Worm (Caenorhabditis elegans) whole organism, mixed stage, embryonic: ENCODE data around the gene set-14.

Experiments
- blmp-1 ChIP-seq: fragments of 150-350 bp; optimal IDR thresholded peaks from 2 replicates; lab custom pipeline; 2014; ENCODE audit warnings: missing biosample characterization, missing genetic modification characterization
- ceh-39 ChIP-seq: fragments of 150-350 bp; optimal IDR thresholded peaks from 2 replicates; lab custom pipeline; 2014; ENCODE audit warnings: missing biosample characterization, missing genetic modification characterization
- ceh-43 ChIP-seq: fragments of 200-800 bp; sonication (Bioruptor generic); optimal IDR thresholded peaks from 2 replicates; lab custom pipeline; 2018; ENCODE audit warnings: mild to moderate bottlenecking, missing genetic modification characterization, moderate library complexity, missing compliant biosample characterization
- ceh-83 ChIP-seq: fragments of 200-800 bp; sonication (Bioruptor generic); optimal IDR thresholded peaks from 2 replicates; lab custom pipeline; 2018; ENCODE audit warnings: mild to moderate bottlenecking, missing genetic modification characterization, missing compliant biosample characterization
- ces-1 ChIP-seq: fragments of 150-350 bp; optimal IDR thresholded peaks from 2 replicates; lab custom pipeline; 2014; ENCODE audit warnings: missing biosample characterization, missing genetic modification reagents, missing genetic modification characterization
- elt-1 ChIP-seq: sonication (generic microtip); optimal IDR thresholded peaks from 2 replicates; lab custom pipeline; 2017; ENCODE audit warnings: missing genetic modification characterization, mild to moderate bottlenecking, missing compliant biosample characterization, antibody characterized with exemption, moderate library complexity, borderline replicate concordance; ENCODE audit not compliant: insufficient read depth
- elt-3 ChIP-seq: fragments of 150-350 bp; optimal IDR thresholded peaks from 2 replicates; lab custom pipeline; 2014; ENCODE audit warnings: missing biosample characterization, missing genetic modification characterization
- flh-1 ChIP-seq: fragments of 200-800 bp; sonication (Bioruptor generic); optimal IDR thresholded peaks from 2 replicates; lab custom pipeline; 2018; ENCODE audit warnings: mild to moderate bottlenecking, missing genetic modification characterization, moderate library complexity, missing compliant biosample characterization
- lin-32 ChIP-seq: fragments of 200-800 bp; sonication (Bioruptor generic); optimal IDR thresholded peaks from 2 replicates; lab custom pipeline; 2018; ENCODE audit warnings: mild to moderate bottlenecking, missing genetic modification characterization, missing compliant biosample characterization
- mls-2 ChIP-seq: sonication (generic microtip); optimal IDR thresholded peaks from 2 replicates; lab custom pipeline; 2016; ENCODE audit warnings: mild to moderate bottlenecking, missing genetic modification characterization, moderate library complexity, missing compliant biosample characterization
- nhr-2 ChIP-seq: fragments of 150-350 bp; optimal IDR thresholded peaks from 2 replicates; lab custom pipeline; 2014; ENCODE audit warnings: missing biosample characterization, missing genetic modification characterization
- nhr-28 ChIP-seq: fragments of 150-350 bp; optimal IDR thresholded peaks from 2 replicates; lab custom pipeline; 2014; ENCODE audit warnings: missing biosample characterization, missing genetic modification characterization
- pha-4 ChIP-seq: fragments of 150-350 bp; optimal IDR thresholded peaks from 2 replicates; lab custom pipeline; 2018; ENCODE audit warnings: missing biosample characterization, missing genetic modification reagents, missing genetic modification characterization
- sem-2 ChIP-seq: fragments of 200-800 bp; sonication (Bioruptor generic); optimal IDR thresholded peaks from 2 replicates; lab custom pipeline; 2018; ENCODE audit warnings: mild to moderate bottlenecking, missing genetic modification characterization, missing compliant biosample characterization
- sptf-1 ChIP-seq: sonication (generic microtip); optimal IDR thresholded peaks from 2 replicates; lab custom pipeline; 2017; ENCODE audit warnings: mild to moderate bottlenecking, missing genetic modification characterization, moderate library complexity, missing compliant biosample characterization
- zip-8 ChIP-seq: fragments of 150-350 bp; optimal IDR thresholded peaks from 2 replicates; lab custom pipeline; 2014; ENCODE audit warnings: missing biosample characterization, missing genetic modification characterization

The set-14 gene

DNA sequence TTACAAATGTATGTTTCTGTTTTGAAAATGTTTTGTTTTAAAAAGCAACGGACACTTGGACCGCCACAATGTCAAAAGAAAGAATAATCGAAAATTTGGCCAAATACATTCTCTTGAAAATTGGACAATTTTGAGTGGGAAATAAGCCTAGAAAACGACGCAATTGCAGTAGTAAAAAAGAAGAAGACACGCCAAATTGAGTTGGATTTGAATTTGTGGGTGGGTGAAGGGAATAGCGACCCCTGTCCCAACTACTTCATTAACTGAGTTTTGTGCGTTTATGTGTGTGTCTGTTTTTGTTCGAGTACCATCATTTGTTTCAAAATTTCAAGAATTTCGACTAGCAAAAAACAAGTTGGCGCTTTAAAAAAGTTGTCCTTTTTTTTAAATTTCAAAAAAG, 35.3 kb downstream of the set-14 start:
- TF ChIP-seq ces-1 (peak; percentile 73), elt-3 (tag; lab: Kevin White, UChicago) (no peak)

DNA sequence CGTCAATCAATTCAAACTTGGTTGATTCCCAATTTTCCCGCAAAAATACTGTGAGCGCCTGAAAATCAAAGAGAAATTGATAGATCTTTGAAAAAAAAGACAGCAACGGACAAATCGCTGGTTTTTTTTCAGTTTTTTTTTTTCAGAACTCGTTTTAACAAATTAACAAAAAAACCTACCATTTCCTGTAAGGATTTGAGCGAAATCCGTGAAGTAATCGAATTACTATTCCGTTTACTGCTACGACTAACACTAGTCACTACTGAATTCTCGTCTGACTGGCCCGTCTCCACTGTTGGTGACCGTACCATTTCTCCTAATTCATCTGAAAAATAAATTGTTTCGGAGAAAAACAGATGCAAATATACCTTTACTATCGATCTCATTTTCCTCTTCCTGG, 36.7 kb downstream of the set-14 start:
- TF ChIP-seq mls-2 (tag; lab: Kevin White, UChicago) (no peak), zip-8 (tag; lab: Kevin White, UChicago) (no peak), elt-1 (no peak)

DNA sequence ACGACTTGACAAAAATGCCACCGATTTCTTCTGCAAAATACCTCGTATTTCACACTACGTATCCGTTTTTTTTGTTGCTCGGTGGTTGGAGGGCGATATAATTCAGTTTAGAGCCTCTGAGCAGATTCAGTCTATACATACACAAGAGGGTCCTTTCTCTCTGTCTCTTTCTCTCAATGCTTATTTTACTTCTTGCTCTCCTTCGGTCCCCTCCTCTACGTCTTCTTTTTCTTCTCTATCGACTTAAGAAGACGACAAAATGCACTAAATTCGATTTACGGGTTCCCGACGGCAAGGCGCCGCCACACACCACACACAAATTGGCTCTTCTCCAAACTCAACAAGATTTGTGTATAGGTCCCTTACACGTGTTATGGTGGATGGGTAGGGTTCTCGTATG, 37.1 kb downstream of the set-14 start:
- TF ChIP-seq ces-1 (peak; percentile 97), sem-2 (GFP tag; lab: Kevin White, UChicago) (no peak)

DNA sequence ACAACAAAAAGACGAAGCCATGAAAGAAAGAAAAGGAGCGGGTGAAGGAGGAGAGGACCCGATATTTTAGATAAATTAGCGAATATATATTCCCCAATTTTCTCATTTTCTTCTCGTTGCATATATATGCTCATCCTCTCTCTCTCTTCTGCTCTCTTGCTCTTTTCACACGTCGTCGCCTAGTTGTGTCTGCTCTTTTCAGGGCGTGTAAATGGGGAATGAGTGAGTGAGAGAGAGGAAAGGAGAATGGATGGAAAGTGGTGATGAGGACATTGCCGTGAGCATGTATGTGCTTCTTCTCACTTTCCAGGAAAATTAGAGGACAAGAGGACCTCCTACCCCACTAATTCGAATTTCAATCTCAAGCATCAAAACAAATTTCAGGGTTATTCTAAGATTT, 40.6 kb downstream of the set-14 start:
- TF ChIP-seq ces-1 (peak; percentile 61), lin-32 (GFP tag; lab: Kevin White, UChicago) (no peak), nhr-28 (tag; lab: Kevin White, UChicago) (no peak), mls-2 (tag; lab: Kevin White, UChicago) (peak; percentile 43), nhr-2 (no peak), sptf-1 (tag; lab: Kevin White, UChicago) (no peak), ceh-39 (tag; lab: Kevin White, UChicago) (no peak)

DNA sequence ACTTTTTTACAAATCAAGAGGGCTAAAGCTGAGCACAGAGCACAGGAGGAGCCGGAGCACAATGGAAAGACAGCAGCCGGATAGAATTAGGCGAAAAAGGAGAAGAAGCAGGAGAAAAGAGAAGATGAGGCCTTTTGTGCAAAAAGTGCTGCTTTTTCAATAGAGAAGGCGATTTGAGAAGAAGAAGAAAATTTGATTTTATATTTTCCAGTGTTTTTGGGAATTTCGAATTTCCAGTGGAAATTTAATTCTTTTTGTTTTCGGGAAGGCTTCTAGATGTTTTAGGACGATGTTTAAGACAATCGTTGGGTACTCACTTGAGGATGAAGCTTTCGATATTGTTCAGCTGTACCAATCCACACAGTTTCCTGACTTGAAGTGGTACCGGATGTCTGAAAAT, 42.4 kb downstream of the set-14 start:
- TF ChIP-seq ceh-43 (GFP tag; lab: Kevin White, UChicago) (no peak), blmp-1 (tag; lab: Kevin White, UChicago) (no peak), ceh-83 (no peak), flh-1 (no peak), ces-1 (peak; percentile 71)
- TF ChIP-seq, all 35 proteins: peak for 1

DNA sequence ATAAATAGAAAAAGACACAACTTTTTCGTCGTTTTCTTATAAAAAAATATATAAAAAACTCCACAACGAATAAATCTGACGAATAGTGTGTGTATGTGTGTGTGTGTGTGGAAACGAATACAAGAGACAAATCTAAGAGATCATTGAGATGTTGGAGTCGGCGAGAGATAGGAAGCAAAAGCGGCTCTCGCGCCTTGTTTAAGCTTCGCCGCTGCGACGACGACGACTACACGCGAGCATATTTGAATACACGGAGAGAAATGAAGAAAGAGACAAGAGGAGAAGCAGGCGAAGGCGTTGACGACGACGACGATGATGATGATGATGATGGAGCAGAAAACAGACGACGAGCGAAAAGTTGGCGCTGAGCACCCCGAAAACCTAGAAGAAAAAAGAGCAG, 51.3 kb downstream of the set-14 start:
- TF ChIP-seq ces-1 (peak; percentile 31), pha-4 (no peak)
- TF ChIP-seq, all 35 proteins: peak for 1
